Worm (Caenorhabditis elegans): Measurements from ENCODE around the gene F20D12.12.

DNA sequence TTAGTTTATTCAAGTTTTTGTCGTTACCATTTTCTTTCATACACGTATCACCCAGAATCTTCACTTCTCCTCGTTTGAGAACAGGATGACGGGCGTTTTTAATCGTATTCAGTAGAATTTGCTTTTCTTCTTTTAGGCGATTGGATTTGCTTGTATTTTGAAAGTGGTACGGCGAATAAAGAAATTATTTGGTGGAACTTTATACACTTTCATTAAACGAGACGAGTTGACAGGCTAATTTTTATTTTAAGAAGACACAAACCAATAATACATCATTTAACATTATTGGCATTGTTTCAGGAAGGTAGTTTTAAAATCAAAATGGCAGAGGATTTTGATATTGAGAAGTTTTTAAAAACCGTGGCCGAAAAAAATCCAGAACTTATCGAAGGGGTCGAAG lies 32.2 kb upstream of the F20D12.12 start, which contains the start of gene C49H3.4:
- no peak for TF ChIP-seq nhr-237 (tag; optimal IDR thresholded peaks at IDR 0.05)
- no peak for TF ChIP-seq pha-4 (tag; optimal IDR thresholded peaks at IDR 0.05)
- TF ChIP-seq ama-1 (optimal IDR thresholded peaks at IDR 0.05) = no peak
- TF ChIP-seq unc-62 (GFP tag; optimal IDR thresholded peaks at IDR 0.05) = no peak
- TF ChIP-seq nhr-28 (tag; optimal IDR thresholded peaks at IDR 0.05) = no peak
